Worm (Caenorhabditis elegans): ENCODE data around the gene F42C5.4.

- TF ChIP-seq ztf-29 (GFP tag; IDR thresholded peaks at IDR 0.05) (no peak), tab-1 (GFP tag; IDR thresholded peaks at IDR 0.05) (no peak), flt-1 (GFP tag; IDR thresholded peaks at IDR 0.05) (no peak), ref-1 (GFP tag; conservative IDR thresholded peaks at IDR 0.05) (no peak)
These were observed 16.9 kb downstream of the F42C5.4 start for ce11 chrIV:7274969-7275548.

All from whole organism, midembryonic.